Fruit fly (Drosophila melanogaster) whole organism, pupa: ENCODE results near the gene CG13069.

ENCODE experiments used
- CG10348 ChIP-seq: fragments of 200-800 bp; sonication (Bioruptor generic); IDR thresholded peaks from 2 replicates; pipeline ENCODE4 v1.3.6; 2022; ENCODE audit warnings: missing biosample characterization, missing genetic modification characterization
- CG12605 ChIP-seq: fragments of 200-800 bp; sonication (Bioruptor generic); IDR thresholded peaks from 2 replicates; pipeline ENCODE4 v1.3.6; 2022; ENCODE audit warnings: missing biosample characterization, missing genetic modification characterization
- CG13204 ChIP-seq: fragments of 200-800 bp; sonication (Bioruptor generic); optimal IDR thresholded peaks from 2 replicates; lab custom pipeline; 2018; ENCODE audit warnings: missing biosample characterization, mild to moderate bottlenecking, missing genetic modification characterization, moderate library complexity
- CG14655 ChIP-seq: fragments of 200-800 bp; sonication (Bioruptor generic); optimal IDR thresholded peaks from 3 replicates; lab custom pipeline; 2017; ENCODE audit warnings: mild to moderate bottlenecking, missing biosample characterization, missing genetic modification reagents, missing genetic modification characterization
- CG15710 ChIP-seq: fragments of 200-800 bp; sonication (Bioruptor generic); optimal IDR thresholded peaks from 2 replicates; lab custom pipeline; 2018; ENCODE audit warnings: missing biosample characterization, mild to moderate bottlenecking, missing genetic modification characterization, moderate library complexity
- CG17806 ChIP-seq: fragments of 200-800 bp; sonication (Bioruptor generic); optimal IDR thresholded peaks from 2 replicates; lab custom pipeline; 2018; ENCODE audit warnings: missing biosample characterization, mild to moderate bottlenecking, missing genetic modification characterization, moderate library complexity
- CG32121 ChIP-seq: fragments of 200-800 bp; sonication (Bioruptor generic); IDR thresholded peaks from 2 replicates; pipeline ENCODE4 v1.3.6; 2022; ENCODE audit warnings: missing biosample characterization, missing genetic modification characterization
- CG34367 ChIP-seq: fragments of 200-800 bp; sonication (Bioruptor generic); optimal IDR thresholded peaks from 2 replicates; lab custom pipeline; 2018; ENCODE audit warnings: missing biosample characterization, mild to moderate bottlenecking, missing genetic modification characterization
- CG4496 ChIP-seq: fragments of 200-800 bp; sonication (Bioruptor generic); IDR thresholded peaks from 3 replicates; pipeline ENCODE4 v1.3.6; 2022; ENCODE audit warnings: missing biosample characterization, missing genetic modification characterization
- CG8159 ChIP-seq: fragments of 200-800 bp; sonication (Bioruptor generic); optimal IDR thresholded peaks from 3 replicates; lab custom pipeline; 2018; ENCODE audit warnings: missing biosample characterization, mild to moderate bottlenecking, missing genetic modification characterization, moderate library complexity
- CG8301 ChIP-seq: fragments of 200-800 bp; sonication (Bioruptor generic); optimal IDR thresholded peaks from 2 replicates; lab custom pipeline; 2018; ENCODE audit warnings: missing biosample characterization, mild to moderate bottlenecking, missing genetic modification characterization
- CG9948 ChIP-seq: fragments of 200-800 bp; sonication (Bioruptor generic); optimal IDR thresholded peaks from 2 replicates; lab custom pipeline; 2018; ENCODE audit warnings: missing biosample characterization, mild to moderate bottlenecking, missing genetic modification characterization, moderate library complexity
- D1 ChIP-seq: fragments of 200-800 bp; sonication (Bioruptor generic); optimal IDR thresholded peaks from 2 replicates; lab custom pipeline; 2018; ENCODE audit warnings: missing biosample characterization, mild to moderate bottlenecking, missing genetic modification characterization, moderate library complexity
- EcR ChIP-seq: fragments of 200-800 bp; sonication (Bioruptor generic); optimal IDR thresholded peaks from 3 replicates; lab custom pipeline; 2019; ENCODE audit warnings: missing biosample characterization, missing genetic modification characterization, mild to moderate bottlenecking, moderate library complexity, missing genetic modification reagents
- Ets98B ChIP-seq: fragments of 200-800 bp; sonication (Bioruptor generic); IDR thresholded peaks from 2 replicates; pipeline ENCODE4 v1.3.6; 2022; ENCODE audit warnings: missing biosample characterization, missing genetic modification characterization
- Pif1A ChIP-seq: fragments of 200-800 bp; sonication (Bioruptor generic); optimal IDR thresholded peaks from 3 replicates; lab custom pipeline; 2016; ENCODE audit warnings: missing biosample characterization, missing genetic modification characterization
- Pif1B ChIP-seq: fragments of 200-800 bp; sonication (Bioruptor generic); optimal IDR thresholded peaks from 3 replicates; lab custom pipeline; 2016; ENCODE audit warnings: missing biosample characterization, missing genetic modification characterization
- Snoo ChIP-seq: fragments of 200-800 bp; sonication (Bioruptor generic); optimal IDR thresholded peaks from 3 replicates; lab custom pipeline; 2017; ENCODE audit warnings: missing biosample characterization, mild to moderate bottlenecking, missing genetic modification characterization, inconsistent platforms
- fd96Ca ChIP-seq: fragments of 200-800 bp; sonication (Bioruptor generic); IDR thresholded peaks from 3 replicates; pipeline ENCODE4 v1.3.6; 2022; ENCODE audit warnings: missing biosample characterization, missing genetic modification characterization
- gl ChIP-seq: fragments of 200-800 bp; sonication (Bioruptor generic); optimal IDR thresholded peaks from 2 replicates; lab custom pipeline; 2018; ENCODE audit warnings: missing biosample characterization, mild to moderate bottlenecking, missing genetic modification characterization
- rn ChIP-seq: fragments of 200-800 bp; sonication (Bioruptor generic); IDR thresholded peaks from 2 replicates; pipeline ENCODE4 v1.3.6; 2022; ENCODE audit warnings: missing biosample characterization, missing genetic modification characterization

Gene CG13069

DNA sequence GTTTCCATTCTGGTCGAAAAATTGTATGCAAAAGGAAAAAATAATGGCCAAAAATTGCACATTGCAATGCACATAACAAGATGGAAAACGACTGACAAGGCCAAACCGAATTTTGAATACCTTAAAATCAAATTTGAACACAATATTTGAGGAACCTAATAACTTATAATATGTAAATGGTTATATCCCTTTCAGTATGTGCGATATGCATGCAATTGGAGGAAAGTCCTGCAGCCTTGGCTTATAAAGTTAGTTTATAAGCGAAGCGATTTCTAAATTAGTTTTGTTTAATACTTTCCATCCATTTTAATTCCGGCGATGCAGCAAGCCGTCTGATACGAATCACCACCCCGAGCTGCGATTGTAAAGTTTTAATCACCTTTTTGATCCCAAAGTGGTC is 40.0 kb upstream of the CG13069 start:
- no peak for TF ChIP-seq CG8301 (tag; lab: Kevin White, UChicago)
- TF ChIP-seq rn: no peak
- no peak for TF ChIP-seq CG12605 (GFP tag; lab: Robert Waterston, UW)
- TF ChIP-seq CG14655 (GFP tag; lab: Kevin White, UChicago): no peak
- no peak for TF ChIP-seq CG32121 (GFP tag; lab: Robert Waterston, UW)
- no peak for TF ChIP-seq CG4496
- no peak for TF ChIP-seq Pif1A (GFP tag; lab: Kevin White, UChicago)

DNA sequence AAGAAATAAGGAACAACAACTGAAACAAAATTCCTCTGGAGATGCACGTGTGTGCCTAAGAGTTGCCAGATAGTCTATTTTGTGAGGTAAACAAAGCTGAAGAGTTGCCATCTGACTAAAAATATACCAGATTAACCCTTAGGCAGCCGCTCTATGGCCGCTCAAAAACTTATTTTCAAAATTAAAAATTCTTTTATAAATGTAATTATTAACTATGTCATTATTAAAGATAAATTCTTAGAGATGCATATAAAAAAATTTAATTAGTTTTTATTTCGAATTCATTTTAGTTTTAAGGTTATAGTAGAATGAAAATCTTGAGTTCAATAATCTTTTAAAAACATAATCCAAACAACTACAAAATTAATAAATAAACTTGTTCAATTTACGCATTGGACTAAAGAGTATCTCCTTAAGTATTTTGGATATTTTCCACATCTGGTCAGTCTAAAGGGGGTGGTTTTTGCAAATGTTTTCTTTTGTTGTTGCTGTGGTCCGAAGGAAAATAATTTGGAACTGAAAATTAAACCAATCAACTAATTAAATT is 36.5 kb upstream of the CG13069 start, which contains the start of gene Tmx3:
Gene Tmx3, plus strand, starts transcription at position 442 of the 547 bp plus-strand sequence.
- TF ChIP-seq Ets98B (GFP tag; lab: Robert Waterston, UW) (peak; percentile 86), EcR (GFP tag; lab: Kevin White, UChicago) (no peak), D1 (tag; lab: Kevin White, UChicago) (peak; percentile 86), CG8159 (tag; lab: Kevin White, UChicago) (peak; percentile 90), Pif1B (GFP tag; lab: Kevin White, UChicago) (peak; percentile 62), fd96Ca (GFP tag; lab: Robert Waterston, UW) (peak; percentile 77), CG4496 (peak; percentile 94), CG9948 (tag; lab: Kevin White, UChicago) (peak; percentile 87), CG13204 (no peak), CG32121 (GFP tag; lab: Robert Waterston, UW) (peak; percentile 89), CG15710 (peak; percentile 88), Pif1A (GFP tag; lab: Kevin White, UChicago) (no peak), CG10348 (GFP tag; lab: Robert Waterston, UW) (no peak), Snoo (tag; lab: Kevin White, UChicago) (peak; percentile 79), gl (no peak), rn (peak; percentile 81), CG8301 (tag; lab: Kevin White, UChicago) (peak; percentile 64), CG34367 (tag; lab: Kevin White, UChicago) (peak; percentile 73), CG17806 (tag; lab: Kevin White, UChicago) (peak; percentile 83), CG12605 (GFP tag; lab: Robert Waterston, UW) (peak; percentile 78), CG14655 (GFP tag; lab: Kevin White, UChicago) (peak; percentile 81)

DNA sequence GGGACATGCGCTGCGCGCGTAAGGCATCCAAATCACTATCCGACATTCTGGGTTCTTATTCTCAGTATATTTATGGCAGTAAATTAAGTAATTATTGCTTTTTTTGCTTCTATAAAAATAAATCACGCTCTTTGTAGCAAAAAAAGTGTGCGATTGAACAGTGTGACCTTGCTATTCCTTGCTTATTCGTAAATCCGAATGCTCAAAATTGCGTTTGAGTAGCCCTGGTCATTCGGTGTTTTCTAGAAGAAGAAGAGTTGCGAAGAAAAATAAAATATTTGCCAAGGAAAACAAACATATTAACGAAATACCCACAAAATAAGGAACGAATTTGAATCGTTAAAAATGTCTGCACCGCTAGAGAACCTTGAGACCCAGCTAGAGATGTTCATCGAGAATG is 33.3 kb upstream of the CG13069 start, which contains the start of the genes PDCD-5 and MED10:
Gene PDCD-5, minus strand, starts transcription at position 182 of the 400 bp plus-strand sequence.
Gene MED10, plus strand, starts transcription at position 228 of the 400 bp plus-strand sequence.
- TF ChIP-seq CG32121 (GFP tag; lab: Robert Waterston, UW): no peak
- TF ChIP-seq D1 (tag; lab: Kevin White, UChicago): peak; percentile 56
- TF ChIP-seq CG34367 (tag; lab: Kevin White, UChicago): no peak
- no peak for TF ChIP-seq gl
- no peak for TF ChIP-seq EcR (GFP tag; lab: Kevin White, UChicago)
- TF ChIP-seq CG4496: 0 out of 3 replicates have a peak, but pooled peaks have one; percentile 21
- TF ChIP-seq rn: peak; percentile 37; the same call in 1 of the 2 replicates
- peak; percentile 10 for TF ChIP-seq CG17806 (tag; lab: Kevin White, UChicago)
- TF ChIP-seq CG8159 (tag; lab: Kevin White, UChicago): peak; percentile 48
- peak; percentile 15 for TF ChIP-seq CG9948 (tag; lab: Kevin White, UChicago)
- TF ChIP-seq Snoo (tag; lab: Kevin White, UChicago): peak; percentile 3
- no peak for TF ChIP-seq CG14655 (GFP tag; lab: Kevin White, UChicago)
- no peak for TF ChIP-seq CG8301 (tag; lab: Kevin White, UChicago)
- no peak for TF ChIP-seq CG10348 (GFP tag; lab: Robert Waterston, UW)
- peak; percentile 12 for TF ChIP-seq CG15710
- TF ChIP-seq Pif1A (GFP tag; lab: Kevin White, UChicago): no peak

DNA sequence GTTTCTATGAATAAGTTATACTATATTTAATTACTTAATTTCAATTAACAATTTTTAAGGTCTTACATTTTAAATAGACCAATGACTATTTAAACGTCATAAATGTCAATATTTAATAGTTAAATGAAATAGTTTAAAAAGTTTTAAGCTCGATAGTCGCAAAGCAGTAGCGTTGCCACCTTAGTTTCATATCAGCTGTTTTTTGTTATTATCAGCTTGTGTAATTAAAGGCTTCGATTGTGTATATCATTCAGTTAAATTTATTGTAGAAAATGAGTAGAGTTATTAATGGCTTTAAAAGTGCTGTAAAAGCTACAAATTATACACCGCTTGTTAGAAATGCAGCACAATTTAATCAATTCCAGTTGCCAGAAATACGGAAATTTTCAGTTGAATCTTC is 32.3 kb upstream of the CG13069 start, which contains the start of gene Hsc20:
Gene Hsc20, plus strand, starts transcription at position 204 of the 400 bp plus-strand sequence.
- no peak for TF ChIP-seq CG34367 (tag; lab: Kevin White, UChicago)
- TF ChIP-seq, all 21 proteins: peak for 0

DNA sequence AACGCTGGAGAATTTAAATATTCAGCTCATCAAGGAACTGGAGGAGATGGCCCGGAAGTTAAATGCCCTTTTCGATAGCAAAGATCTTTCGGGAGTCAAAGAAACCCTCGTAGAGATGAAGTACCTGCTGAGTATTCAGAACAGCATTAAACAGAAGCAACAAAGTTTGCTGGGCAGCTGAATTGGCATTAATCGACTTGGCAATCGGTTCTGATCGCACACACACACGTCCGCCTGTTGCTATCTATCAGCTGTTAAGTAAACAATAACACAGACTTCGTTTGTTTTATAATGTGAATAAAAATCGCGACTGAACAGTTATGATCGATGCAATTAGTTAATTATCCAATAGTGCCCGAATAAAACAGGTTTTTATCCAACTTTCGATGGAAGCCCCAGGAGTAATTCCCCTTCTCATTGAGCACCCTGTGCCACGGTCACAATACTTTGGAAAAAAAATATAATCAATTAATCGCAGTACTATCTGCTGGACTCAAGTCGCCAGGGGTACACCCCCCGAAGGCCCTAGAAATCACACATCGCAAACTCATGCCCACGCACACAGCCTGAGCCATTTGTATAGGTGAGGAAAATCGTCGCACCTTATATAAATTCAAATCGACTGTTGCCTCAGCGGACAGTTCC is 31.2 kb upstream of the CG13069 start:
- TF ChIP-seq CG12605 (GFP tag; lab: Robert Waterston, UW): 0 out of 2 replicates have a peak, but pooled peaks have one; percentile 45
- TF ChIP-seq Pif1B (GFP tag; lab: Kevin White, UChicago): no peak

DNA sequence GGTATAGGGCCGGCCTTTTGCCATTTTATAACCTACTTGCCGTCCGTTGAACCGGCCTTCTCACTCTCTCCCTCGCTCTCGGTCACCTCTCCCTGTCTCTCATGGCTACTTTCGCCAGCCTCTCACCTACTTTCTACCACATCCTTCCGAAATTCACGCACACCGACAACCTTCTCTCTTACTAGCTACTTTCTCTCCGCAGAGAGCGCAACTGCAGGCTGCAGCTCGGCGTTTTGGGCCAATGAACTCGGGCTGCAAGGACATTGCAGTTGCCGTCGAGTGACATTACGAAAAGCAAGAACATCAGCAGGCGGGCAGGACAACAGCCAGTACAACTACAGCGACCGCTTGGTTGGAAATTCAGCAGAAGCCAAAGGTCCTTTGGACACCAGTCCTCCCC is 23.9 kb upstream of the CG13069 start:
- TF ChIP-seq CG32121 (GFP tag; lab: Robert Waterston, UW) (no peak), EcR (GFP tag; lab: Kevin White, UChicago) (peak; percentile 79)
